Worm (Caenorhabditis elegans): Measurements from ENCODE around the gene pud-1.1.

DNA sequence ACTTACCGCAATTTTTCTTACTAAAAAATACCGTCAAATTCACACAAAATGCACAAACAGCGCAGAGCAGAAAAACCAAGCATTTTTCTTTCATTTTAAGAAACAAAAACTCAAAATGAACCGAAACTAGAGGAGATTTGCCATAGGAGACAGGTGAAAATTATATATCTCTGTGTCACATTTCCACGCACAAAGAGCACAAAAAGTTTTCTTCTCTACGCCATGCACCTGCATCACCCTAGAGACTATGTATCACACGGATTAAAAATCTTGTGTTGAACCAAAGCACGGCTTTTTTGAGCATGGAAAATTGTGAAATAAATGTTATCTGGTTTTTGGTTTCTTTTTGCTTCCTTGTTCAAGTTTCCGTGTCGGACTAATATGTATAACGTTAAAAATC, 26.5 kb upstream of the pud-1.1 start, which contains the start of gene irld-15:
- TF ChIP-seq klf-2 (GFP tag; conservative IDR thresholded peaks at IDR 0.05) (no peak), ztf-29 (GFP tag; IDR thresholded peaks at IDR 0.05) (no peak), flt-1 (GFP tag; IDR thresholded peaks at IDR 0.05) (no peak), tab-1 (GFP tag; IDR thresholded peaks at IDR 0.05) (no peak), med-1 (GFP tag; optimal IDR thresholded peaks at IDR 0.05; ENCODE audit: insufficient read depth) (no peak), ref-1 (GFP tag; conservative IDR thresholded peaks at IDR 0.05) (no peak), ztf-23 (GFP tag; IDR thresholded peaks at IDR 0.05) (no peak), cog-1 (tag; optimal IDR thresholded peaks at IDR 0.05) (no peak)

All from whole organism, midembryonic.